Worm (Caenorhabditis elegans) whole organism, young adult: ENCODE results near the gene M176.16.

Source experiments
- attf-3 ChIP-seq: fragments of 200-800 bp; sonication (Bioruptor generic); conservative IDR thresholded peaks from 2 replicates; pipeline ENCODE4 v1.3.6; 2022; ENCODE audit warnings: missing genetic modification reagents, missing genetic modification characterization, missing compliant biosample characterization
- nhr-120 ChIP-seq: fragments of 200-800 bp; sonication (Bioruptor generic); IDR thresholded peaks from 2 replicates; pipeline ENCODE4 v1.3.6; 2022; ENCODE audit warnings: missing genetic modification characterization, missing compliant biosample characterization

DNA sequence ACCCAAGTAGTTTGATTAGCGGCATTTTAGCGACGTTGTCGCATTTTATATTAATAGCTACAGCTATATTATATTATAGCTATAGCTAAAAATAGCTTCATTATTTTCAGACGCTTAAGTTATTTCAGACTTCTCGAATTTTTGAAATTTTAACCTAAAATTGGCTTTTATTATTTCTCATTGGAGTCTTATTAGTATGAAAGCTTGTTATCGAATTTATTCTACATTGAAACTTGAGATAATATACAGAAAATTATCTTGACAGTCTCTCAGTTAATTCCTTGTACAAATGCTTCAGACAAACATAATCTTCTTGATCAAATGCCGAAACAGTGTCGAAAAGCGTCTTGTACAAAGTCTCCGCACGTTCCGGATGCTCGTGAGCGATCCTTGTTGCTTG lies 38.5 kb upstream of the M176.16 start, which contains the start of gene srh-48:
- TF ChIP-seq attf-3 (GFP tag; lab: Robert Waterston, UW) (no peak), nhr-120 (GFP tag; lab: Robert Waterston, UW) (no peak)
